Worm (Caenorhabditis elegans) whole organism, midembryonic: ENCODE results near the gene aps-1.
A peak's percentile ranks its signal among the peaks of the same experiment; 100 is the strongest.

Experiments used
- T22C8.4 ChIP-seq: fragments of 200-800 bp; sonication (Bioruptor generic); IDR thresholded peaks from 2 replicates; pipeline ENCODE4 v1.3.6; 2022; ENCODE audit warnings: missing genetic modification characterization, missing compliant biosample characterization
- cog-1 ChIP-seq: sonication (generic microtip); optimal IDR thresholded peaks from 2 replicates; lab custom pipeline; 2016; ENCODE audit warnings: missing genetic modification characterization, missing compliant biosample characterization
- flt-1 ChIP-seq: fragments of 200-800 bp; sonication (Bioruptor generic); IDR thresholded peaks from 2 replicates; pipeline ENCODE4 v1.3.6; 2022; ENCODE audit warnings: missing genetic modification characterization, missing compliant biosample characterization
- klf-2 ChIP-seq: fragments of 200-800 bp; sonication (Bioruptor generic); conservative IDR thresholded peaks from 2 replicates; pipeline ENCODE4 v1.3.6; 2022; ENCODE audit warnings: missing genetic modification reagents, missing genetic modification characterization, missing compliant biosample characterization
- med-1 ChIP-seq: sonication (generic microtip); optimal IDR thresholded peaks from 2 replicates; lab custom pipeline; 2017; ENCODE audit warnings: missing genetic modification characterization, mild to moderate bottlenecking, missing compliant biosample characterization, antibody characterized with exemption, missing genetic modification reagents; ENCODE audit not compliant: insufficient read depth
- ref-1 ChIP-seq: fragments of 200-800 bp; sonication (Bioruptor generic); conservative IDR thresholded peaks from 2 replicates; pipeline ENCODE4 v1.3.6; 2022; ENCODE audit warnings: missing genetic modification reagents, missing genetic modification characterization, missing compliant biosample characterization
- tab-1 ChIP-seq: fragments of 200-800 bp; sonication (Bioruptor generic); IDR thresholded peaks from 2 replicates; pipeline ENCODE4 v1.3.6; 2022; ENCODE audit warnings: missing genetic modification characterization, missing compliant biosample characterization
- ztf-23 ChIP-seq: fragments of 200-800 bp; sonication (Bioruptor generic); IDR thresholded peaks from 2 replicates; pipeline ENCODE4 v1.3.6; 2022; ENCODE audit warnings: missing genetic modification reagents, missing genetic modification characterization, missing compliant biosample characterization
- ztf-29 ChIP-seq: fragments of 200-800 bp; sonication (Bioruptor generic); IDR thresholded peaks from 2 replicates; pipeline ENCODE4 v1.3.6; 2022; ENCODE audit warnings: missing genetic modification reagents, missing genetic modification characterization, missing compliant biosample characterization

aps-1 gene

DNA sequence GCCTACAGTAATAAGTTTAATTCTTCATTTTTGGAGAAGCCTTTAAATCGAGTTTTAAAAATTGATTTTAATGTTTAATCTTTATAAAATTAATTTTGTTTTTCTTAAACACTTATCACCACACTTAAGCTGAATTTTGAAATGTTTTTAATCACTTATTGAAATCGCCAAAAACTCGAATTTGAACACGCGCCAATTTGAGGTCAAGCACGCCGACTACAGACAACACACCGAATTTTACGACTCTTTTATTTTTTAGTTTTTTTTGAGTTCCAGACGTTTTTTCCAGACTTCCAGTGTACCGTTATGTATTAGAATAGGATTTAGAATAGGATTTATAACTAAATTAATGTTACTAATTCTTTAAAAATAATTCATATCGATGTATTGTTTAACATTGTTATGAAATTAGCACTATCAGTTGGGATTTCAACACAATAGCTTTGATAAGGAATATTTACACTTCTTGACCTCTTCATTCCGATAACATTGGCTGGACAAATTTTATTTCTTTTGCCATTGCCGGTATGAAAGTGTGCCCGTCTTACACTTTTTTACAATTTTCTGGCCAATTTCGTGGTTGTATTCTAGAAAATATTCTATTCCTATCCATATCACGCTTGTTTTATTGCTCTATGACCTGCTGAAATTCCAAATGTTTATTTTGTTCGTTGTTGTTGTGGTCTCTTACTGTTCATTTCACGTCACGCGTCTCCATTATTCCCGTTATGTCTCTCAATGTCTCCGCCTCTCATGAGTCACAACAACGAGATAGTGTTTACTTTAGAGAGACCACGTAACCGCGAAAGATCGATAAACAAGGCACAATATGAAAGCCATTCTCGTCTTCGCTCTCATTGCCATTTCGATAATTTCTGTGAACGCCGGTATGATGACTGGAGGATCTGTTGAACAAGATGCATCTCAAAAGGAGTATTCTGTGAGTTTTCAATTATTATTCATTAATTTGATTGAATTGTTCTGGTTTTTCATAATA is 25.8 kb downstream of the aps-1 start, which contains the start of gene cpi-2:
Gene cpi-2, plus strand, starts transcription at position 788 of the 997 bp plus-strand sequence.
- peak; percentile 80 for TF ChIP-seq T22C8.4 (GFP tag; lab: Robert Waterston, UW)
- TF ChIP-seq ztf-23 (GFP tag; lab: Robert Waterston, UW) = no peak

DNA sequence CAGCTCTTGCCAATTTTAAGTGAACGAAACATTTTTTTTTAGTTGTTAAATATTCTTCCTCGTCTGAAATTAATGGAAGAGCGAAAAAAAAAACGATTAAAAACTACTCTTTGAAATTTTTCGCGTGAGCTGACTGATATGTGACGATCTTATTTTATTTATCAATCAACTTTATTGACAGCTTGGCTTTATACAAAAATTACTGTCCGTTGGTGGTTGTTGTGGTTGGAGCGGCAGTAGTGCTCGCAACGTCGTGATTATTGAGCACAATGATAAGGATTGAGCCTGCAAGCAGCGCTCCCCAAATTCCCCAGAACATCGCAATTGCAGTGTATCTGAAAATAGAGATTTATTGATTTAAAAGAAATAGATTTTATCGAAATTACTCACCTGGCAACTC is 26.7 kb downstream of the aps-1 start:
- TF ChIP-seq tab-1 = no peak
- TF ChIP-seq klf-2 (GFP tag; lab: Robert Waterston, UW) = no peak
- TF ChIP-seq med-1 = no peak
- no peak for TF ChIP-seq ref-1 (GFP tag; lab: Robert Waterston, UW)
- TF ChIP-seq T22C8.4 (GFP tag; lab: Robert Waterston, UW) = no peak
- TF ChIP-seq ztf-23 (GFP tag; lab: Robert Waterston, UW) = no peak
- no peak for TF ChIP-seq cog-1 (tag; lab: Kevin White, UChicago)
- TF ChIP-seq flt-1 (GFP tag; lab: Robert Waterston, UW) = no peak
- no peak for TF ChIP-seq ztf-29 (GFP tag; lab: Robert Waterston, UW)

DNA sequence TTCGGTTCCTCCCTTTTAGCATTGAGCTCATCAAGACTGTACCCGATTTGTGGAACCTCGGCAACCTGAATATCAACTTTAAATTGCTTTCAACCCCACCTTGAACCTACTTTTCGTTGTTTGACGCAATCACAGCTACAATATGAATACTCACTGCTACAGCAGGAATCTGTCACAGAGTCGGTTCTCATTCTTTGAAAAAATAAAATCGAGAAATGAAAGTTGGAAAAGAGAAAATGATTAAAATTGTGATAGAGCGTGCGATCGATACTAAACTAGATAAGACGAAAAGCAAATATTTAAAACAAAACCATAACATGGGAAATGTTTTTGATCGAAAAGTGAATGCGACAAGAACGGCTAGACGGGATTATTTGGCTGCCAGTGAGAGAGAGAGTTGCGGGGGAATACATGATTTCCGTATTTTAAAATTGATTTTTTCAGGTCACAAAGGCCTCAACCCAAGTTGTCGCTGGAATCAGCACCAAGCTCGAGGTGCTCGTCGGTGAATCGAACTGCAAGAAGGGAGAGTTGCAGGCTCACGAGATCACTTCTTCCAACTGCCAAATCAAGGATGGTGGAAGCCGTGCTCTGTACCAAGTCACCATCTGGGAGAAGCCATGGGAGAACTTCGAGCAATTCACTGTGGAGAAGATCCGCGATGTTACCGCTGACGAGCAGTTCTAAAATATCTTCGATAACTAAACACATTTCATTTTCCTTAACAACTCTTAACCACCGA is 27.3 kb downstream of the aps-1 start, which contains the start of gene R01B10.3:
Gene R01B10.3, minus strand, starts transcription at position 277 of the 742 bp plus-strand sequence.
- TF ChIP-seq med-1 = no peak
- TF ChIP-seq flt-1 (GFP tag; lab: Robert Waterston, UW) = no peak
- TF ChIP-seq tab-1 = no peak
- no peak for TF ChIP-seq cog-1 (tag; lab: Kevin White, UChicago)
- TF ChIP-seq ztf-29 (GFP tag; lab: Robert Waterston, UW) = no peak
- no peak for TF ChIP-seq klf-2 (GFP tag; lab: Robert Waterston, UW)

DNA sequence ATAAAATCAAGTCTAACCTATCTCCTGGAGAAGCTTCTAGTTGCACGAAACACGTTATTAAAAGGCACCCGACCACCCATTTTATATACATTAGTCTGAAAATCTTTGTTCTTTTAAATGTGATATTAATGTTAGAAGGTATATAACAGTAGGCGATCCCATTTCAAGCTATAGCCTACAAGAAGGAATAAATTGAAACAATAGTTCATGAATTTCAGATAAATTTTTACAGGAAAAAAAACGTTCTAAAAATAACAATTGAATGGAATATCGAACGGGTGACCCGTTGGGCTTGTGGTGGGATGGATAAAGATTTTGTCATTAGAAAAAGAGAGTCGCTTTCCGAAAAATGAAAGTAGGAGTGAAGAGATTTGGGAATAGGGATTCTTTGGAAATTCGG is 30.0 kb downstream of the aps-1 start, which contains the start of gene pgap-3:
Gene pgap-3, minus strand, starts transcription at position 101 of the 400 bp plus-strand sequence.
- TF ChIP-seq flt-1 (GFP tag; lab: Robert Waterston, UW) = no peak
- TF ChIP-seq cog-1 (tag; lab: Kevin White, UChicago) = no peak
- no peak for TF ChIP-seq ztf-23 (GFP tag; lab: Robert Waterston, UW)
- TF ChIP-seq T22C8.4 (GFP tag; lab: Robert Waterston, UW) = no peak
- no peak for TF ChIP-seq med-1
- TF ChIP-seq ref-1 (GFP tag; lab: Robert Waterston, UW) = no peak
- no peak for TF ChIP-seq ztf-29 (GFP tag; lab: Robert Waterston, UW)
- TF ChIP-seq klf-2 (GFP tag; lab: Robert Waterston, UW) = no peak

DNA sequence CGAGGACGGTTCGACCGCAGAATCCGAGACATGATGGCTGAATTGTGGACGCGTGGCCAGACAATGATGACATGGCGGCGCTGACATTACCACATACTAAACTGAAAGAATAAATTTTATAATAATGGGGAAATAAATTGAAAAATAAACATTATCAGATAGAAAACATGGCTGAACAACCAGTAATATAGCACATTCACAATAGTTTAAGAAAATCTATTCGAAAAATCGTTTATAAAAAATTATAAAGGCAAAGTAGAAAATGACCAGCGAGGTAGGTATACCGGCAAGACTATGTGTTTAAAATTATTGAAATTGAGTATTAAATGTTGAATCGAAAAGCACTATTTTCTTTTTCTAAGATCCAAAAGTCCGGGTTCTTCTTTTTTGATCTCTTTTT is 33.4 kb downstream of the aps-1 start, which contains the start of gene jamp-1:
Gene jamp-1, minus strand, starts transcription at position 101 of the 400 bp plus-strand sequence.
- TF ChIP-seq T22C8.4 (GFP tag; lab: Robert Waterston, UW) (no peak), ztf-23 (GFP tag; lab: Robert Waterston, UW) (no peak), flt-1 (GFP tag; lab: Robert Waterston, UW) (no peak), tab-1 (no peak), klf-2 (GFP tag; lab: Robert Waterston, UW) (no peak), ref-1 (GFP tag; lab: Robert Waterston, UW) (no peak), med-1 (no peak), cog-1 (tag; lab: Kevin White, UChicago) (no peak), ztf-29 (GFP tag; lab: Robert Waterston, UW) (no peak)

DNA sequence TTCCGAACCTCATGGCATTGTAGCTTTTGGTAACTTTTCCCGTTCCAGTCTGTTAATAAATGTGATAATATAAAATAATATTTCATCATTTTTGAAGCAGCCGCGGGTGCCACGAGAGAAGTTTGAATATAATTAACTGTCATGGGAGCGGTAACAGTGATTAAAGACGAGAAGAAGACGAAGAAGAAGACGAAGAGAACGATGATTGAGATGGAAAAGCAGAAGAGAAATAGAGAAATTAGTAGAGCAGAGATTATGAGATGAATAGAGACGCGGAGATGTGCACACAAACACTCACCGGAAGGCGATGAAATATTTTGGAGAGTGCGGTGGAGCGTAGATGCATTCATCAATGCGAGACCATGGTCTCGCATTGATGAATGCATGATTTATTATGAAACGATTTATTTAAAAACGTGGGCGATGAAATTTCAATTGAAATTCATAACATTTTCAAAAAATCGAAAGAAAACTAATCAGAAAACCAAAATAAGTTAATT is 35.5 kb downstream of the aps-1 start, which contains the start of gene seip-1:
Gene seip-1, minus strand, starts transcription at position 51 of the 500 bp plus-strand sequence.
- TF ChIP-seq cog-1 (tag; lab: Kevin White, UChicago) (peak; percentile 73), ref-1 (GFP tag; lab: Robert Waterston, UW) (no peak), tab-1 (no peak), flt-1 (GFP tag; lab: Robert Waterston, UW) (peak; percentile 69), med-1 (no peak), ztf-23 (GFP tag; lab: Robert Waterston, UW) (no peak), T22C8.4 (GFP tag; lab: Robert Waterston, UW) (no peak), klf-2 (GFP tag; lab: Robert Waterston, UW) (no peak)

DNA sequence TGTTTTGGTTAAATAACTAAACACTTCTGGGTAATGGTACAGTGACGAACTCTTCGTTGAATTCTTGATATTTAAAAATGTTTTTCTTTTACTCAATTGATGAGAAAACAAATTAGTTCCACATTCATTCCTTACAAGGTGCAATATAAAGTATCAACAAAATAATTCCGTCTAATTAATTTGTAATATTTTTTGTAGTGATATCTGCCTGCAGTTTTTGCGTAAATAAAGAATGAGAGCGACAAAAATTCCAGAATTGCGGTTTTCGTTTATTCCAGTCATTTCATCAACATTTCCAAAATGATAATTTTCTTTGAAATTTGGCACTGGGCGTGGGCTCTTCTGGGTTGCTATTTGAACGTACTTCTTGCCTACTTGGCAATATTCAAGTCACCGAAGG is 37.5 kb downstream of the aps-1 start, which contains the start of gene srd-20:
Gene srd-20, plus strand, starts transcription at position 301 of the 400 bp plus-strand sequence.
- TF ChIP-seq ref-1 (GFP tag; lab: Robert Waterston, UW) = no peak
- TF ChIP-seq klf-2 (GFP tag; lab: Robert Waterston, UW) = no peak
- no peak for TF ChIP-seq tab-1
- TF ChIP-seq T22C8.4 (GFP tag; lab: Robert Waterston, UW) = no peak
- TF ChIP-seq flt-1 (GFP tag; lab: Robert Waterston, UW) = no peak
- no peak for TF ChIP-seq cog-1 (tag; lab: Kevin White, UChicago)
- no peak for TF ChIP-seq med-1
- no peak for TF ChIP-seq ztf-29 (GFP tag; lab: Robert Waterston, UW)
- no peak for TF ChIP-seq ztf-23 (GFP tag; lab: Robert Waterston, UW)

DNA sequence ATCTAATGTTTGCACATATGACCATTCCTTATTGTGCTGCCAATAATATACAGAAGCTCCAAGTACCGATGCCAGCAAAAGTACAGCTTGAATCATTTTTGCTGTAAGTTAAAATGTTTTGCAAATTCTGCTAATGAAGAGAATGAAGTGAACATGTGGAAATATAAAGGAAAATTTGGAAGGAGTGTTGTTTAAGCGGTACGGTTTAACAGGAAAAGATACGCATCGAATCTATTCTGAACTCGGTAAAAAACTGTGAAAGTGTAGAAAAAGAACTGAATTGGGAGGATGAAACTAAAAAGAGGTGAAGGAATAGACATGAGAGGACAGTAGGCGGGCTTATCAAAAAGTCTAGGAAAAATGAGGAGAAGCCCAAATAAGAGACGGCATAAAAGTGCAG is 45.6 kb downstream of the aps-1 start, which contains the start of gene Y38A10A.2:
Gene Y38A10A.2, minus strand, starts transcription at position 101 of the 400 bp plus-strand sequence.
- TF ChIP-seq ztf-23 (GFP tag; lab: Robert Waterston, UW) = no peak

DNA sequence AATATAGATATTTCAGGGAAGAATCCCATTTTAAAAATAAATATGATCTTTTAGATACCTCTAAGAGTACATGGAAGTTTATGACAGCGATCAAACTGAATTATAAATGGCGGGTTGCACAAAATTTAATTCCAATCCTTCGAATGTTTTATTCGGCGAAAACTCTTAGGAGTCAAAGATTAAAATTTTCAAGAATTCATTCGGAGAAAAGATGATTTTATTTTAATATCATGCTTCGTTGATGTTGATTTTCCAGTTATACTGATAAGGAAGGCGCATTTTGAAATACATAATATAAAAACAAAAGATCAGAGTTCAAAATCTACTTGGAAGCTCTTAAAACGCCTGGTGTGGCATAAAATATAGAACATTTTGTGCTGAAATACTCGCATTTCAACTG is 49.3 kb downstream of the aps-1 start, which contains the start of gene srh-10:
Gene srh-10, minus strand, starts transcription at position 29 of the 400 bp plus-strand sequence.
- no peak for TF ChIP-seq med-1
- no peak for TF ChIP-seq ztf-23 (GFP tag; lab: Robert Waterston, UW)
- no peak for TF ChIP-seq klf-2 (GFP tag; lab: Robert Waterston, UW)
- no peak for TF ChIP-seq tab-1
- TF ChIP-seq cog-1 (tag; lab: Kevin White, UChicago) = no peak
- no peak for TF ChIP-seq flt-1 (GFP tag; lab: Robert Waterston, UW)
- no peak for TF ChIP-seq T22C8.4 (GFP tag; lab: Robert Waterston, UW)
- no peak for TF ChIP-seq ref-1 (GFP tag; lab: Robert Waterston, UW)
- TF ChIP-seq ztf-29 (GFP tag; lab: Robert Waterston, UW) = no peak
